Worm (Caenorhabditis elegans) whole organism, early embryonic: ENCODE measurements around the gene msp-81.

Experiments
- B0310.2 ChIP-seq: sonication (generic microtip); optimal IDR thresholded peaks from 2 replicates; lab custom pipeline; 2016; ENCODE audit warnings: mild to moderate bottlenecking, missing genetic modification characterization, missing compliant biosample characterization
- F13C5.2 ChIP-seq: sonication (generic microtip); optimal IDR thresholded peaks from 2 replicates; lab custom pipeline; 2017; ENCODE audit warnings: mild to moderate bottlenecking, missing genetic modification characterization, inconsistent platforms, missing compliant biosample characterization
- aly-1 ChIP-seq: sonication (generic microtip); optimal IDR thresholded peaks from 2 replicates; lab custom pipeline; 2016; ENCODE audit warnings: missing genetic modification characterization, missing compliant biosample characterization
- ama-1 ChIP-seq: fragments of 150-350 bp; optimal IDR thresholded peaks from 2 replicates; lab custom pipeline; 2014
- ceh-13 ChIP-seq: fragments of 200-800 bp; sonication (Bioruptor generic); optimal IDR thresholded peaks from 2 replicates; lab custom pipeline; 2018; ENCODE audit warnings: mild to moderate bottlenecking, missing genetic modification characterization, missing compliant biosample characterization
- ceh-36 ChIP-seq: sonication (generic microtip); optimal IDR thresholded peaks from 2 replicates; lab custom pipeline; 2016; ENCODE audit warnings: missing genetic modification characterization, inconsistent platforms, missing compliant biosample characterization
- ets-7 ChIP-seq: sonication (generic microtip); optimal IDR thresholded peaks from 2 replicates; lab custom pipeline; 2016; ENCODE audit warnings: missing genotype, missing genetic modification characterization, missing compliant biosample characterization
- flt-1 ChIP-seq: fragments of 200-800 bp; sonication (Bioruptor generic); IDR thresholded peaks from 2 replicates; pipeline ENCODE4 v1.3.6; 2022; ENCODE audit warnings: missing genetic modification characterization, missing compliant biosample characterization
- hmbx-1 ChIP-seq: sonication (generic microtip); optimal IDR thresholded peaks from 2 replicates; lab custom pipeline; 2016; ENCODE audit warnings: mild to moderate bottlenecking, missing genetic modification characterization, missing compliant biosample characterization
- hmg-4 ChIP-seq: fragments of 200-800 bp; sonication (Bioruptor generic); optimal IDR thresholded peaks from 2 replicates; lab custom pipeline; 2018; ENCODE audit warnings: mild to moderate bottlenecking, missing genetic modification characterization, missing compliant biosample characterization
- hnd-1 ChIP-seq: sonication (generic microtip); optimal IDR thresholded peaks from 2 replicates; lab custom pipeline; 2016; ENCODE audit warnings: missing genetic modification characterization, missing compliant biosample characterization
- pes-1 ChIP-seq: fragments of 200-800 bp; sonication (Bioruptor generic); IDR thresholded peaks from 2 replicates; pipeline ENCODE4 v1.3.6; 2022; ENCODE audit warnings: missing genetic modification reagents, missing genetic modification characterization, missing compliant biosample characterization
- scrt-1 ChIP-seq: fragments of 200-800 bp; sonication (Bioruptor generic); IDR thresholded peaks from 2 replicates; pipeline ENCODE4 v1.3.6; 2022; ENCODE audit warnings: missing genetic modification characterization, missing compliant biosample characterization
- sea-1 ChIP-seq: fragments of 200-800 bp; sonication (Bioruptor generic); conservative IDR thresholded peaks from 2 replicates; pipeline ENCODE4 v1.3.6; 2022; ENCODE audit warnings: missing genetic modification characterization, missing compliant biosample characterization
- tbx-11 ChIP-seq: fragments of 200-800 bp; sonication (Bioruptor generic); IDR thresholded peaks from 2 replicates; pipeline ENCODE4 v1.3.6; 2022; ENCODE audit warnings: missing genetic modification characterization, missing compliant biosample characterization
- tbx-37 ChIP-seq: fragments of 200-800 bp; sonication (Bioruptor generic); conservative IDR thresholded peaks from 2 replicates; pipeline ENCODE4 v1.3.6; 2022; ENCODE audit warnings: missing genetic modification reagents, missing genetic modification characterization, missing compliant biosample characterization
- tra-4 ChIP-seq: sonication (generic microtip); optimal IDR thresholded peaks from 2 replicates; lab custom pipeline; 2017; ENCODE audit warnings: missing genetic modification characterization, missing compliant biosample characterization

msp-81 gene

ce11 chrIV:9795250-9795649 lies 41.0 kb downstream of the msp-81 start:
- TF ChIP-seq tbx-37 (GFP tag; lab: Robert Waterston, UW) (no peak), sea-1 (no peak), ceh-36 (tag; lab: Kevin White, UChicago) (no peak), B0310.2 (tag; lab: Kevin White, UChicago) (no peak), hnd-1 (tag; lab: Kevin White, UChicago) (no peak), scrt-1 (GFP tag; lab: Robert Waterston, UW) (no peak)

- TF ChIP-seq aly-1 (no peak), tbx-37 (GFP tag; lab: Robert Waterston, UW) (no peak), tbx-11 (GFP tag; lab: Robert Waterston, UW) (no peak), scrt-1 (GFP tag; lab: Robert Waterston, UW) (no peak), ceh-36 (tag; lab: Kevin White, UChicago) (no peak), ama-1 (no peak), tra-4 (no peak), hnd-1 (tag; lab: Kevin White, UChicago) (no peak), pes-1 (GFP tag; lab: Robert Waterston, UW) (no peak), hmg-4 (GFP tag; lab: Kevin White, UChicago) (no peak), flt-1 (no peak), F13C5.2 (no peak), hmbx-1 (tag; lab: Kevin White, UChicago) (no peak), ets-7 (tag; lab: Kevin White, UChicago) (no peak), sea-1 (no peak), ceh-13 (no peak)
Observed at ce11 chrIV:9790708-9791107, 45.5 kb downstream of the msp-81 start.

- TF ChIP-seq pes-1 (GFP tag; lab: Robert Waterston, UW) (no peak), ceh-36 (tag; lab: Kevin White, UChicago) (no peak), flt-1 (no peak), hmg-4 (GFP tag; lab: Kevin White, UChicago) (no peak), hnd-1 (tag; lab: Kevin White, UChicago) (no peak), tra-4 (no peak), scrt-1 (GFP tag; lab: Robert Waterston, UW) (no peak), ceh-13 (no peak), ets-7 (tag; lab: Kevin White, UChicago) (no peak), aly-1 (no peak), F13C5.2 (no peak), ama-1 (no peak), B0310.2 (tag; lab: Kevin White, UChicago) (no peak), tbx-11 (GFP tag; lab: Robert Waterston, UW) (no peak), tbx-37 (GFP tag; lab: Robert Waterston, UW) (no peak), sea-1 (no peak), hmbx-1 (tag; lab: Kevin White, UChicago) (no peak)
Observed at ce11 chrIV:9789496-9789895, 46.7 kb downstream of the msp-81 start, which contains the start of gene T13F2.4. Gene T13F2.4, plus strand, starts transcription at chrIV:9789796.
